In genomic region chrII:5234728-5235127, ce11 we compare ENCODE assay signal across 4 worm cellular contexts.
A peak's percentile ranks its signal among the peaks of the same experiment; 100 is the strongest.
TF ChIP-seq lines count a peak whose summit lies in the region.

No protein-coding gene starts in this region.

TF ChIP-seq in whole organism, L1 larva, 84 proteins besides CTCF, POLR2A, EP300 and RAD21:
- TF ChIP-seq efl-1 (optimal IDR thresholded peaks at IDR 0.05; lab: Kevin White, UChicago), result no peak
- TF ChIP-seq efl-1 (GFP tag; optimal IDR thresholded peaks at IDR 0.05 in 1 of 2; lab: Kevin White, UChicago), result peak in 1 of 2 experiments; percentile 39
- TF ChIP-seq nhr-237 (tag; optimal IDR thresholded peaks at IDR 0.05; lab: Kevin White, UChicago), result no peak
- no peak for TF ChIP-seq alr-1 (tag; optimal IDR thresholded peaks at IDR 0.05; lab: Kevin White, UChicago; ENCODE audit: borderline replicate concordance)
- no peak for TF ChIP-seq jun-1 (tag; optimal IDR thresholded peaks at IDR 0.05; lab: Kevin White, UChicago)
- TF ChIP-seq nhr-84 (tag; optimal IDR thresholded peaks at IDR 0.05; lab: Kevin White, UChicago), result no peak
- TF ChIP-seq mdl-1 (tag; optimal IDR thresholded peaks at IDR 0.05; lab: Kevin White, UChicago), result no peak
- no peak for TF ChIP-seq unc-30 (tag; optimal IDR thresholded peaks at IDR 0.05; lab: Kevin White, UChicago)
- no peak for TF ChIP-seq skn-1 (tag; optimal IDR thresholded peaks at IDR 0.05; lab: Kevin White, UChicago)
- no peak for TF ChIP-seq hlh-4 (tag; optimal IDR thresholded peaks at IDR 0.05; lab: Kevin White, UChicago)
- no peak for TF ChIP-seq nhr-12 (tag; optimal IDR thresholded peaks at IDR 0.05; lab: Kevin White, UChicago)
- TF ChIP-seq nhr-85 (tag; lab: Kevin White, UChicago), result no peak
- TF ChIP-seq unc-98 (GFP tag; IDR thresholded peaks at IDR 0.05; lab: Robert Waterston, UW), result no peak
- no peak for TF ChIP-seq lsy-2 (tag; optimal IDR thresholded peaks at IDR 0.05; lab: Kevin White, UChicago)
- no peak for TF ChIP-seq nhr-90 (tag; optimal IDR thresholded peaks at IDR 0.05; lab: Kevin White, UChicago; ENCODE audit: poor library complexity)
- TF ChIP-seq elt-2 (tag; optimal IDR thresholded peaks at IDR 0.05; lab: Kevin White, UChicago), result peak; percentile 87
- peak in 1 of 2 experiments; percentile 24 for TF ChIP-seq lin-35 (GFP tag; optimal IDR thresholded peaks at IDR 0.05; lab: Kevin White, UChicago)

TF ChIP-seq in whole organism, L3 larva, 47 proteins besides CTCF, POLR2A, EP300 and RAD21:
- TF ChIP-seq egl-5 (tag; optimal IDR thresholded peaks at IDR 0.05; lab: Kevin White, UChicago) (no peak), nhr-25 (tag; optimal IDR thresholded peaks at IDR 0.05; lab: Kevin White, UChicago) (no peak), elt-2 (tag; optimal IDR thresholded peaks at IDR 0.05; lab: Kevin White, UChicago) (peak; percentile 84), pqm-1 (tag; optimal IDR thresholded peaks at IDR 0.05; lab: Kevin White, UChicago) (peak; percentile 57), jun-1 (tag; optimal IDR thresholded peaks at IDR 0.05; lab: Kevin White, UChicago) (no peak)

TF ChIP-seq in whole organism, L4 larva, 104 proteins besides CTCF, POLR2A, EP300 and RAD21:
- no peak for TF ChIP-seq F44E2.7 (GFP tag; IDR thresholded peaks at IDR 0.05; lab: Robert Waterston, UW)
- no peak for TF ChIP-seq mxl-2 (GFP tag; conservative IDR thresholded peaks at IDR 0.05; lab: Robert Waterston, UW)
- TF ChIP-seq dmd-6 (GFP tag; IDR thresholded peaks at IDR 0.05; lab: Robert Waterston, UW), result 0 out of 2 replicates have a peak, but pooled peaks have one; percentile 7
- TF ChIP-seq spr-1 (tag; optimal IDR thresholded peaks at IDR 0.05; lab: Kevin White, UChicago), result no peak
- no peak for TF ChIP-seq R02D3.7 (tag; optimal IDR thresholded peaks at IDR 0.05; lab: Kevin White, UChicago)
- TF ChIP-seq nhr-76 (tag; optimal IDR thresholded peaks at IDR 0.05; lab: Kevin White, UChicago), result no peak
- TF ChIP-seq daf-16 (GFP tag; optimal IDR thresholded peaks at IDR 0.05; lab: Kevin White, UChicago), result no peak
- TF ChIP-seq daf-16 (tag; optimal IDR thresholded peaks at IDR 0.05; lab: Kevin White, UChicago), result peak; percentile 10
- TF ChIP-seq zag-1 (tag; optimal IDR thresholded peaks at IDR 0.05; lab: Kevin White, UChicago), result no peak
- TF ChIP-seq pqm-1 (tag; optimal IDR thresholded peaks at IDR 0.05; lab: Kevin White, UChicago), result peak; percentile 41
- no peak for TF ChIP-seq Y5F2A.4 (GFP tag; optimal IDR thresholded peaks at IDR 0.05; lab: Kevin White, UChicago)
- no peak for TF ChIP-seq lin-29 (GFP tag; IDR thresholded peaks at IDR 0.05; lab: Robert Waterston, UW)
- TF ChIP-seq nhr-111 (GFP tag; optimal IDR thresholded peaks at IDR 0.05; lab: Kevin White, UChicago), result no peak
- no peak for TF ChIP-seq ceh-82 (tag; optimal IDR thresholded peaks at IDR 0.05; lab: Kevin White, UChicago)
- no peak for TF ChIP-seq tag-97 (GFP tag; IDR thresholded peaks at IDR 0.05; lab: Robert Waterston, UW)
- TF ChIP-seq egl-27 (tag; optimal IDR thresholded peaks at IDR 0.05; lab: Kevin White, UChicago), result no peak
- TF ChIP-seq mep-1 (tag; optimal IDR thresholded peaks at IDR 0.05; lab: Kevin White, UChicago), result no peak
- no peak for TF ChIP-seq zfp-2 (tag; optimal IDR thresholded peaks at IDR 0.05; lab: Kevin White, UChicago)
- no peak for TF ChIP-seq saeg-2 (GFP tag; IDR thresholded peaks at IDR 0.05; lab: Robert Waterston, UW)
- TF ChIP-seq daf-8 (GFP tag; IDR thresholded peaks at IDR 0.05; lab: Robert Waterston, UW), result no peak
- TF ChIP-seq nhr-10 (tag; optimal IDR thresholded peaks at IDR 0.05; lab: Kevin White, UChicago), result no peak
- TF ChIP-seq dmd-9 (GFP tag; IDR thresholded peaks at IDR 0.05; lab: Robert Waterston, UW), result no peak
- TF ChIP-seq hlh-11 (tag; optimal IDR thresholded peaks at IDR 0.05; lab: Kevin White, UChicago), result peak; percentile 30
- TF ChIP-seq hlh-30 (tag; optimal IDR thresholded peaks at IDR 0.05; lab: Kevin White, UChicago; ENCODE audit: insufficient read depth), result no peak
- TF ChIP-seq daf-12 (tag; optimal IDR thresholded peaks at IDR 0.05; lab: Kevin White, UChicago), result no peak
- no peak for TF ChIP-seq cey-2 (tag; optimal IDR thresholded peaks at IDR 0.05; lab: Kevin White, UChicago; ENCODE audit: borderline replicate concordance, insufficient read depth)
- TF ChIP-seq php-3 (GFP tag; IDR thresholded peaks at IDR 0.05; lab: Robert Waterston, UW), result no peak
- TF ChIP-seq dve-1 (tag; optimal IDR thresholded peaks at IDR 0.05; lab: Kevin White, UChicago; ENCODE audit: insufficient read depth), result peak; percentile 2
- no peak for TF ChIP-seq ceh-20 (GFP tag; IDR thresholded peaks at IDR 0.05; lab: Robert Waterston, UW)
- no peak for TF ChIP-seq fos-1 (tag; optimal IDR thresholded peaks at IDR 0.05; lab: Kevin White, UChicago)
- TF ChIP-seq F37D6.2 (tag; optimal IDR thresholded peaks at IDR 0.05; lab: Kevin White, UChicago), result no peak
- TF ChIP-seq nhr-28 (tag; optimal IDR thresholded peaks at IDR 0.05; lab: Kevin White, UChicago), result peak; percentile 14
- TF ChIP-seq F49E8.2 (tag; optimal IDR thresholded peaks at IDR 0.05; lab: Kevin White, UChicago; ENCODE audit: borderline replicate concordance), result no peak
- no peak for TF ChIP-seq zfp-3 (GFP tag; conservative IDR thresholded peaks at IDR 0.05; lab: Robert Waterston, UW)

TF ChIP-seq in whole organism, young adult, 124 proteins besides CTCF, POLR2A, EP300 and RAD21:
- TF ChIP-seq let-607 (tag; optimal IDR thresholded peaks at IDR 0.05; lab: Kevin White, UChicago), result no peak
- TF ChIP-seq ZK185.1 (tag; optimal IDR thresholded peaks at IDR 0.05; lab: Kevin White, UChicago; ENCODE audit: poor library complexity, severe bottlenecking), result no peak
- TF ChIP-seq lir-1 (GFP tag; conservative IDR thresholded peaks at IDR 0.05; lab: Robert Waterston, UW), result no peak
- no peak for TF ChIP-seq F55B11.4 (tag; optimal IDR thresholded peaks at IDR 0.05; lab: Kevin White, UChicago; ENCODE audit: borderline replicate concordance, insufficient read depth)
- TF ChIP-seq nhr-90 (tag; optimal IDR thresholded peaks at IDR 0.05; lab: Kevin White, UChicago), result no peak
- no peak for TF ChIP-seq nfya-1 (tag; optimal IDR thresholded peaks at IDR 0.05; lab: Kevin White, UChicago; ENCODE audit: borderline replicate concordance, insufficient read depth)
- no peak for TF ChIP-seq ceh-40 (GFP tag; IDR thresholded peaks at IDR 0.05; lab: Robert Waterston, UW)
- no peak for TF ChIP-seq ceh-27 (GFP tag; optimal IDR thresholded peaks at IDR 0.05; lab: Kevin White, UChicago)
- no peak for TF ChIP-seq madf-10 (tag; optimal IDR thresholded peaks at IDR 0.05; lab: Kevin White, UChicago)
- TF ChIP-seq madf-6 (GFP tag; IDR thresholded peaks at IDR 0.05; lab: Robert Waterston, UW), result no peak
- TF ChIP-seq B0336.3 (GFP tag; IDR thresholded peaks at IDR 0.05; lab: Robert Waterston, UW), result no peak
- no peak for TF ChIP-seq cebp-1 (GFP tag; IDR thresholded peaks at IDR 0.05; lab: Robert Waterston, UW)
- peak; percentile 74 for TF ChIP-seq cebp-1 (tag; optimal IDR thresholded peaks at IDR 0.05; lab: Kevin White, UChicago)
- peak; percentile 52 for TF ChIP-seq nhr-80 (tag; optimal IDR thresholded peaks at IDR 0.05; lab: Kevin White, UChicago)
